Fruit fly (Drosophila melanogaster): ENCODE results near the gene CG43155.
A peak's percentile ranks its signal among the peaks of the same experiment; 100 is the strongest.

The CG43155 gene

DNA sequence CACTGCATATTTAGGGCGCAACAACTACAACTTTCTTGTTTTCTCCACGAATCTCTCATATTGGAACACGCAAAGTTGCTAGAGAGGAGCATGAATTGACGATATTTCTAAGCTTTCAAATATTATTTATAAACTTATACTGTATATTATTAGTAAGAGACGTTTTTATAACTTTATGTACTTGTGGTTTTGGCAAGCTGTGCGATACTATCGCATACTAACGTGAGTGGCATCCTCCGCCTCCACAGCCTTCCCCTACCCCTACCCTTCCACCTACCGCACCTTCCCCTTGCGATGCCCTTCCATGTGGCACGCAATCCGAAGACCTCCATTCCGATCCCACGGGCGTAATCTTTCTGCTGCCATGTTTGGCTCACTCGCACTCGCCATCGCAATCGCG lies 8.7 kb downstream of the CG43155 start:
- TF ChIP-seq CG2120 (GFP tag; optimal IDR thresholded peaks at IDR 0.05) (no peak), vvl (GFP tag; IDR thresholded peaks at IDR 0.05) (peak; percentile 69), CoRest (tag; optimal IDR thresholded peaks at IDR 0.05) (peak; percentile 6), caup (GFP tag; optimal IDR thresholded peaks at IDR 0.05; ENCODE audit: severe bottlenecking) (no peak), Ada2b (GFP tag; IDR thresholded peaks at IDR 0.05) (peak; percentile 33; the same call in 1 of the 2 replicates), ci (GFP tag; IDR thresholded peaks at IDR 0.05) (peak; percentile 78), knrl (GFP tag; IDR thresholded peaks at IDR 0.05; ENCODE audit: partially characterized antibody) (peak; percentile 40; the same call in 1 of the 3 replicates), insv (GFP tag; optimal IDR thresholded peaks at IDR 0.05) (no peak), sob (GFP tag; IDR thresholded peaks at IDR 0.05) (peak; percentile 7; the same call in 1 of the 2 replicates), CG14860 (GFP tag; IDR thresholded peaks at IDR 0.05; ENCODE audit: partially characterized antibody) (0 out of 3 replicates have a peak, but pooled peaks have one; percentile 31), BEAF-32 (GFP tag; optimal IDR thresholded peaks at IDR 0.05) (peak; percentile 40), NFAT (GFP tag; IDR thresholded peaks at IDR 0.05) (peak; percentile 11; the same call in 1 of the 2 replicates), Usf (GFP tag; optimal IDR thresholded peaks at IDR 0.05) (no peak), CG13624 (GFP tag; optimal IDR thresholded peaks at IDR 0.05) (no peak), CG7839 (tag; optimal IDR thresholded peaks at IDR 0.05) (peak; percentile 8), tap (tag; optimal IDR thresholded peaks at IDR 0.05) (no peak), Spps (tag; optimal IDR thresholded peaks at IDR 0.05) (no peak), CG6254 (GFP tag; optimal IDR thresholded peaks at IDR 0.05) (no peak), sd (tag; optimal IDR thresholded peaks at IDR 0.05) (no peak), CG8388 (GFP tag; optimal IDR thresholded peaks at IDR 0.05) (no peak), sr (GFP tag; IDR thresholded peaks at IDR 0.05) (no peak), sisA (GFP tag; IDR thresholded peaks at IDR 0.05) (no peak), Aef1 (GFP tag; IDR thresholded peaks at IDR 0.05) (0 out of 3 replicates have a peak, but pooled peaks have one; percentile 13), Nf-YB (GFP tag; optimal IDR thresholded peaks at IDR 0.05) (no peak), sna (GFP tag; IDR thresholded peaks at IDR 0.05; ENCODE audit: partially characterized antibody) (no peak), BtbVII (GFP tag; optimal IDR thresholded peaks at IDR 0.05) (no peak), bsh (GFP tag; optimal IDR thresholded peaks at IDR 0.05) (peak in 1 of 2 experiments; percentile 18), Rx (GFP tag; IDR thresholded peaks at IDR 0.05) (0 out of 2 replicates have a peak, but pooled peaks have one; percentile 29), CG6272 (GFP tag; IDR thresholded peaks at IDR 0.05) (peak; percentile 31; the same call in 1 of the 2 replicates), CG34422 (GFP tag; IDR thresholded peaks at IDR 0.05) (peak; percentile 38; the same call in 1 of the 3 replicates), CG31441 (GFP tag; IDR thresholded peaks at IDR 0.05) (0 out of 2 replicates have a peak, but pooled peaks have one; percentile 18), CG14667 (GFP tag; IDR thresholded peaks at IDR 0.05) (peak; percentile 33; the same call in 1 of the 2 replicates), Ets65A (GFP tag) (no peak), CG14441 (GFP tag; IDR thresholded peaks at IDR 0.05) (peak; percentile 52), CG9727 (GFP tag; optimal IDR thresholded peaks at IDR 0.05) (no peak), al (GFP tag; IDR thresholded peaks at IDR 0.05) (peak; percentile 14; the same call in 1 of the 2 replicates), Lpt (GFP tag; optimal IDR thresholded peaks at IDR 0.05) (no peak), CG15011 (GFP tag; optimal IDR thresholded peaks at IDR 0.05) (no peak), stc (GFP tag; IDR thresholded peaks at IDR 0.05) (peak; percentile 36; the same call in 1 of the 2 replicates), CG18599 (GFP tag; optimal IDR thresholded peaks at IDR 0.05) (peak; percentile 27), CG10366 (GFP tag; IDR thresholded peaks at IDR 0.05) (peak; percentile 42; the same call in 1 of the 2 replicates), CG13894 (tag; optimal IDR thresholded peaks at IDR 0.05) (no peak), usp (GFP tag; optimal IDR thresholded peaks at IDR 0.05) (no peak), CG6689 (GFP tag; IDR thresholded peaks at IDR 0.05) (peak; percentile 50), eve (GFP tag; optimal IDR thresholded peaks at IDR 0.05) (no peak), slp2 (GFP tag; optimal IDR thresholded peaks at IDR 0.05) (no peak), da (GFP tag; optimal IDR thresholded peaks at IDR 0.05) (no peak), pan (optimal IDR thresholded peaks at IDR 0.05) (no peak), pan (GFP tag; optimal IDR thresholded peaks at IDR 0.05 in 1 of 2, IDR thresholded peaks at IDR 0.05 in 1 of 2) (peak in 1 of 2 experiments; percentile 58), CG9215 (GFP tag; IDR thresholded peaks at IDR 0.05) (peak; percentile 36; the same call in 1 of the 2 replicates), bowl (GFP tag; IDR thresholded peaks at IDR 0.05) (no peak)
